Worm (Caenorhabditis elegans) whole organism, L4 larva: ENCODE data around the gene C54E4.12.
"Not testable (repeated sequence)": the region's sequence is repeated elsewhere in the genome, so short reads cannot be mapped to it uniquely, and the experiment has no call there.

ENCODE experiments used
- F26F4.8 ChIP-seq: fragments of 200-800 bp; sonication (Bioruptor generic); conservative IDR thresholded peaks from 2 replicates; pipeline ENCODE4 v1.3.6; 2022; ENCODE audit warnings: missing genetic modification characterization, missing compliant biosample characterization
- F37D6.2 ChIP-seq: sonication (generic microtip); optimal IDR thresholded peaks from 2 replicates; lab custom pipeline; 2016; ENCODE audit warnings: mild to moderate bottlenecking, missing genetic modification characterization, missing compliant biosample characterization
- F44E2.7 ChIP-seq: fragments of 200-800 bp; sonication (Bioruptor generic); IDR thresholded peaks from 2 replicates; pipeline ENCODE4 v2.1.2; 2022; ENCODE audit warnings: missing genetic modification characterization, missing compliant biosample characterization
- T26A8.4 ChIP-seq: fragments of 200-800 bp; sonication (Bioruptor generic); IDR thresholded peaks from 2 replicates; pipeline ENCODE4 v1.3.6; 2022; ENCODE audit warnings: missing genetic modification characterization, missing compliant biosample characterization
- Y5F2A.4 ChIP-seq: fragments of 200-800 bp; sonication (Bioruptor generic); optimal IDR thresholded peaks from 2 replicates; lab custom pipeline; 2018; ENCODE audit warnings: mild to moderate bottlenecking, missing genetic modification characterization, missing compliant biosample characterization
- ZK337.2 ChIP-seq: fragments of 200-800 bp; sonication (Bioruptor generic); IDR thresholded peaks from 2 replicates; pipeline ENCODE4 v1.3.6; 2022; ENCODE audit warnings: missing genetic modification reagents, missing genetic modification characterization, missing compliant biosample characterization
- arid-1 ChIP-seq: fragments of 200-800 bp; sonication (Bioruptor generic); conservative IDR thresholded peaks from 2 replicates; pipeline ENCODE4 v1.3.6; 2022; ENCODE audit warnings: missing genetic modification reagents, missing genetic modification characterization, missing compliant biosample characterization
- attf-4 ChIP-seq: sonication (generic microtip); optimal IDR thresholded peaks from 3 replicates; lab custom pipeline; 2017; ENCODE audit warnings: missing biosample characterization, missing genetic modification characterization
- ceh-28 ChIP-seq: fragments of 150-350 bp; optimal IDR thresholded peaks from 2 replicates; lab custom pipeline; 2014; ENCODE audit warnings: missing biosample characterization, missing genetic modification reagents, missing genetic modification characterization
- ces-1 ChIP-seq: fragments of 150-350 bp; sonication (generic microtip); optimal IDR thresholded peaks from 4 replicates; lab custom pipeline; 2014; ENCODE audit warnings: missing biosample characterization, missing genetic modification reagents, missing genetic modification characterization
- ctbp-1 ChIP-seq: fragments of 200-800 bp; sonication (Bioruptor generic); IDR thresholded peaks from 2 replicates; pipeline ENCODE4 v1.3.6; 2022; ENCODE audit warnings: missing genetic modification reagents, missing genetic modification characterization, missing compliant biosample characterization
- daf-16 ChIP-seq, 3 experiments: sonication (generic microtip); optimal IDR thresholded peaks; 2 replicates each; lab custom pipeline; 2016 to 2017; ENCODE audit warnings: missing genetic modification characterization in 3 of 3, missing genetic modification reagents in 3 of 3, mild to moderate bottlenecking in 2 of 3, missing compliant biosample characterization in 2 of 3, missing biosample characterization in 1 of 3, moderate library complexity in 1 of 3
- daf-8 ChIP-seq: fragments of 200-800 bp; sonication (Bioruptor generic); IDR thresholded peaks from 2 replicates; pipeline ENCODE4 v1.3.6; 2022; ENCODE audit warnings: missing genetic modification characterization, missing compliant biosample characterization
- duxl-1 ChIP-seq: sonication (generic microtip); optimal IDR thresholded peaks from 2 replicates; lab custom pipeline; 2016; ENCODE audit warnings: mild to moderate bottlenecking, missing genetic modification characterization, moderate library complexity, missing compliant biosample characterization; ENCODE audit not compliant: poor library complexity
- egl-43 ChIP-seq: fragments of 200-800 bp; sonication (Bioruptor generic); IDR thresholded peaks from 2 replicates; pipeline ENCODE4 v1.3.6; 2022; ENCODE audit warnings: missing genetic modification reagents, missing genetic modification characterization, missing compliant biosample characterization
- fos-1 ChIP-seq: fragments of 150-350 bp; optimal IDR thresholded peaks from 2 replicates; lab custom pipeline; 2014; ENCODE audit warnings: missing biosample characterization, missing genetic modification characterization
- hif-1 ChIP-seq, 2 experiments: sonication (generic microtip); optimal IDR thresholded peaks; 2 replicates each; lab custom pipeline; 2016 to 2017; ENCODE audit warnings: missing compliant biosample characterization in 2 of 2, missing genetic modification characterization in 2 of 2, missing genetic modification reagents in 2 of 2, missing genotype in 2 of 2, mild to moderate bottlenecking in 1 of 2
- jun-1 ChIP-seq: fragments of 150-350 bp; optimal IDR thresholded peaks from 2 replicates; lab custom pipeline; 2014; ENCODE audit warnings: missing biosample characterization, missing genetic modification reagents, missing genetic modification characterization
- lin-38 ChIP-seq: fragments of 200-800 bp; sonication (Bioruptor generic); IDR thresholded peaks from 2 replicates; pipeline ENCODE4 v1.3.6; 2022; ENCODE audit warnings: missing genetic modification reagents, missing genetic modification characterization, missing compliant biosample characterization
- lin-39 ChIP-seq: fragments of 150-350 bp; optimal IDR thresholded peaks from 2 replicates; lab custom pipeline; 2014; ENCODE audit warnings: missing biosample characterization, missing genetic modification reagents, missing genetic modification characterization
- lir-3 ChIP-seq: sonication (generic microtip); optimal IDR thresholded peaks from 2 replicates; lab custom pipeline; 2016; ENCODE audit warnings: mild to moderate bottlenecking, missing genetic modification characterization, missing compliant biosample characterization
- lsy-2 ChIP-seq, 2 experiments: fragments of 150-350 bp in 1 of 2; sonication (generic microtip) in 1 of 2; optimal IDR thresholded peaks; 2 replicates each; lab custom pipeline; 2014 to 2017; ENCODE audit warnings: missing biosample characterization in 2 of 2, missing genetic modification characterization in 2 of 2
- madf-9 ChIP-seq: fragments of 200-800 bp; sonication (Bioruptor generic); conservative IDR thresholded peaks from 2 replicates; pipeline ENCODE4 v1.3.6; 2022; ENCODE audit warnings: missing genetic modification reagents, missing genetic modification characterization, missing compliant biosample characterization
- mep-1 ChIP-seq: fragments of 150-350 bp; sonication (generic microtip); optimal IDR thresholded peaks from 3 replicates; lab custom pipeline; 2014; ENCODE audit warnings: missing biosample characterization, missing genetic modification characterization
- mxl-2 ChIP-seq: fragments of 200-800 bp; sonication (Bioruptor generic); conservative IDR thresholded peaks from 2 replicates; pipeline ENCODE4 v1.3.6; 2022; ENCODE audit warnings: missing genetic modification reagents, missing genetic modification characterization, missing compliant biosample characterization
- mxl-3 ChIP-seq: fragments of 200-800 bp; sonication (Bioruptor generic); optimal IDR thresholded peaks from 2 replicates; lab custom pipeline; 2018; ENCODE audit warnings: mild to moderate bottlenecking, missing genetic modification characterization, missing compliant biosample characterization
- nhr-111 ChIP-seq: fragments of 200-800 bp; sonication (Bioruptor generic); optimal IDR thresholded peaks from 2 replicates; lab custom pipeline; 2018; ENCODE audit warnings: mild to moderate bottlenecking, missing genetic modification characterization, missing compliant biosample characterization
- nhr-41 ChIP-seq: fragments of 200-800 bp; sonication (Bioruptor generic); IDR thresholded peaks from 2 replicates; pipeline ENCODE4 v1.3.6; 2022; ENCODE audit warnings: missing genetic modification reagents, missing genetic modification characterization, missing compliant biosample characterization
- nhr-6 ChIP-seq: fragments of 150-350 bp; optimal IDR thresholded peaks from 2 replicates; lab custom pipeline; 2014; ENCODE audit warnings: missing biosample characterization, missing genetic modification characterization
- nhr-76 ChIP-seq: fragments of 150-350 bp; optimal IDR thresholded peaks from 2 replicates; lab custom pipeline; 2014; ENCODE audit warnings: missing biosample characterization, missing genetic modification characterization
- nhr-77 ChIP-seq: fragments of 150-350 bp; optimal IDR thresholded peaks from 2 replicates; lab custom pipeline; 2014; ENCODE audit warnings: missing biosample characterization, missing genetic modification characterization
- pha-4 ChIP-seq, 2 experiments: fragments of 150-350 bp in 1 of 2; fragments of 200-800 bp in 1 of 2; sonication (Bioruptor generic) in 1 of 2; IDR thresholded peaks in 1 of 2; optimal IDR thresholded peaks in 1 of 2; 2 replicates each; pipeline versions ENCODE4 v1.3.6 to Lab custom; 2014 to 2022; ENCODE audit warnings: missing genetic modification characterization in 2 of 2, missing genetic modification reagents in 2 of 2, missing biosample characterization in 1 of 2, missing compliant biosample characterization in 1 of 2
- php-3 ChIP-seq: fragments of 200-800 bp; sonication (Bioruptor generic); IDR thresholded peaks from 2 replicates; pipeline ENCODE4 v1.3.6; 2022; ENCODE audit warnings: missing genetic modification reagents, missing genetic modification characterization, missing compliant biosample characterization
- saeg-2 ChIP-seq: fragments of 200-800 bp; sonication (Bioruptor generic); IDR thresholded peaks from 2 replicates; pipeline ENCODE4 v1.3.6; 2022; ENCODE audit warnings: missing genetic modification reagents, missing genetic modification characterization, missing compliant biosample characterization
- set-16 ChIP-seq: fragments of 200-800 bp; sonication (Bioruptor generic); IDR thresholded peaks from 2 replicates; pipeline ENCODE4 v1.3.6; 2022; ENCODE audit warnings: missing genetic modification reagents, missing genetic modification characterization, missing compliant biosample characterization
- snpc-1.2 ChIP-seq: fragments of 200-800 bp; sonication (Bioruptor generic); IDR thresholded peaks from 2 replicates; pipeline ENCODE4 v1.3.6; 2022; ENCODE audit warnings: missing genetic modification reagents, missing genetic modification characterization, missing compliant biosample characterization
- spr-3 ChIP-seq: fragments of 200-800 bp; sonication (Bioruptor generic); optimal IDR thresholded peaks from 2 replicates; lab custom pipeline; 2018; ENCODE audit warnings: mild to moderate bottlenecking, missing genetic modification characterization, missing compliant biosample characterization
- zfp-2 ChIP-seq: sonication (generic microtip); optimal IDR thresholded peaks from 2 replicates; lab custom pipeline; 2016; ENCODE audit warnings: mild to moderate bottlenecking, missing genetic modification characterization, missing compliant biosample characterization
- zip-11 ChIP-seq: fragments of 200-800 bp; sonication (Bioruptor generic); IDR thresholded peaks from 2 replicates; pipeline ENCODE4 v1.3.6; 2022; ENCODE audit warnings: missing genetic modification characterization, missing compliant biosample characterization
- ztf-11 ChIP-seq: fragments of 150-350 bp; optimal IDR thresholded peaks from 2 replicates; lab custom pipeline; 2014; ENCODE audit warnings: missing biosample characterization, missing genetic modification characterization
- ztf-7 ChIP-seq: fragments of 150-350 bp; optimal IDR thresholded peaks from 2 replicates; lab custom pipeline; 2014; ENCODE audit warnings: missing biosample characterization, missing genetic modification characterization

Gene C54E4.12

ce11 chrIV:2137478-2137877 lies 3.0 kb downstream of the C54E4.12 start:
- TF ChIP-seq nhr-111 (GFP tag; lab: Kevin White, UChicago) (no peak), attf-4 (tag; lab: Kevin White, UChicago) (no peak), F37D6.2 (tag; lab: Kevin White, UChicago) (no peak), F26F4.8 (no peak), spr-3 (GFP tag; lab: Kevin White, UChicago) (no peak), egl-43 (no peak), ztf-7 (no peak), jun-1 (tag; lab: Kevin White, UChicago) (no peak), zip-11 (GFP tag; lab: Robert Waterston, UW) (no peak), mxl-3 (GFP tag; lab: Kevin White, UChicago) (no peak), nhr-77 (tag; lab: Kevin White, UChicago) (no peak), mep-1 (no peak), duxl-1 (tag; lab: Kevin White, UChicago) (no peak), lsy-2 (tag; optimal IDR thresholded peaks at IDR 0.05; lab: Kevin White, UChicago) (no peak), lir-3 (tag; lab: Kevin White, UChicago) (no peak), saeg-2 (GFP tag; lab: Robert Waterston, UW) (no peak), fos-1 (tag; lab: Kevin White, UChicago) (no peak), php-3 (GFP tag; lab: Robert Waterston, UW) (no peak)

ce11 chrIV:2136607-2137006 lies 3.8 kb downstream of the C54E4.12 start, which contains the start of gene test-1:
Gene test-1, plus strand, starts transcription at chrIV:2136951.
- TF ChIP-seq pha-4 (GFP tag; IDR thresholded peaks at IDR 0.05; lab: Robert Waterston, UW) (no peak), pha-4 (tag; optimal IDR thresholded peaks at IDR 0.05; lab: Kevin White, UChicago) (no peak), lsy-2 (tag; optimal IDR thresholded peaks at IDR 0.05; lab: Kevin White, UChicago) (no peak), T26A8.4 (no peak), F44E2.7 (no peak), php-3 (GFP tag; lab: Robert Waterston, UW) (no peak), Y5F2A.4 (GFP tag; lab: Kevin White, UChicago) (no peak), attf-4 (tag; lab: Kevin White, UChicago) (no peak), daf-8 (GFP tag; lab: Robert Waterston, UW) (no peak), zfp-2 (no peak), daf-16 (GFP tag; optimal IDR thresholded peaks at IDR 0.05; lab: Kevin White, UChicago) (no peak), daf-16 (tag; optimal IDR thresholded peaks at IDR 0.05; lab: Kevin White, UChicago) (no peak), madf-9 (GFP tag; lab: Robert Waterston, UW) (no peak), ztf-11 (tag; lab: Kevin White, UChicago) (no peak), lin-39 (tag; lab: Kevin White, UChicago) (no peak), ZK337.2 (GFP tag; lab: Robert Waterston, UW) (no peak), nhr-41 (GFP tag; lab: Robert Waterston, UW) (no peak)

ce11 chrIV:2135880-2136279 lies 4.6 kb downstream of the C54E4.12 start:
- TF ChIP-seq pha-4 (GFP tag; IDR thresholded peaks at IDR 0.05; lab: Robert Waterston, UW) (0 out of 2 replicates have a peak, but pooled peaks have one; percentile 16), snpc-1.2 (0 out of 2 replicates have a peak, but pooled peaks have one; percentile 18), arid-1 (GFP tag; lab: Robert Waterston, UW) (peak; percentile 40; the same call in 1 of the 2 replicates), lin-38 (GFP tag; lab: Robert Waterston, UW) (0 out of 2 replicates have a peak, but pooled peaks have one; percentile 36), ctbp-1 (0 out of 2 replicates have a peak, but pooled peaks have one; percentile 23)
- TF ChIP-seq pha-4 (tag; optimal IDR thresholded peaks at IDR 0.05; lab: Kevin White, UChicago): not testable (repeated sequence)

DNA sequence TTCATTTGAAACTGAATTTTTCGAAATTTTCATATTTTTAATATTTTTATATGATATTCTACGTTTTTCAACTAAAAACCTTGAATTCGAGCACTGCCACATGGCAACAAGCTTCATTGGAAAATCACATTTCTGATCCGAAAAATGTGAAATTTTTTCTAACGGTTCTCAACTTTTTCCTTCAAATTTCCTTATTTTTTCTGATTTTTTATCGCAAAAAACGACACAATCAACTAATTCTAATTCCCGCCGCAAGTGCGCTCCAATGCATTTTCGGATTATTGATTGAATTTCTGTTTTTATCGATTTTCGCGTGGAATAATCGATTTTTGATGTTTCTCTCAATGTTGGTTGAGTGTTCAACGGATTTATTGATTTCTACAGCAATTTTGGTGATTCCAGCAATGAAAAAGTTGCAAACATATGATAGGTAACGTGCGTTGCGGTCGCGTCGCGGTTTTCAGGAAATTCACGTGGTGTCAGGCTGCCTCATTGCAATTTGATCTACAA lies 7.0 kb downstream of the C54E4.12 start, which contains the start of gene C23H5.12:
C23H5.12 (plus strand) TSS at position 51 of the 510 bp plus-strand sequence.
- TF ChIP-seq nhr-76 (no peak), mxl-2 (GFP tag; lab: Robert Waterston, UW) (no peak), nhr-6 (tag; lab: Kevin White, UChicago) (no peak), ceh-28 (peak; percentile 82), ces-1 (GFP tag; lab: Kevin White, UChicago) (no peak), hif-1 (tag; optimal IDR thresholded peaks at IDR 0.05; lab: Kevin White, UChicago) (no peak), set-16 (no peak), pha-4 (GFP tag; IDR thresholded peaks at IDR 0.05; lab: Robert Waterston, UW) (no peak), pha-4 (tag; optimal IDR thresholded peaks at IDR 0.05; lab: Kevin White, UChicago) (no peak)
